Worm (Caenorhabditis elegans) whole organism, late embryonic: ENCODE results near the gene zipt-13.
A peak's percentile ranks its signal among the peaks of the same experiment; 100 is the strongest.

Experiments used
- T23F11.4 ChIP-seq: fragments of 200-800 bp; sonication (Bioruptor generic); optimal IDR thresholded peaks from 2 replicates; lab custom pipeline; 2018; ENCODE audit warnings: mild to moderate bottlenecking, missing genetic modification characterization, missing compliant biosample characterization
- Y22D7AL.16 ChIP-seq: sonication (generic microtip); optimal IDR thresholded peaks from 2 replicates; lab custom pipeline; 2016; ENCODE audit warnings: missing genetic modification characterization, missing compliant biosample characterization
- ahr-1 ChIP-seq: sonication (generic microtip); optimal IDR thresholded peaks from 2 replicates; lab custom pipeline; 2016; ENCODE audit warnings: missing genetic modification characterization, missing compliant biosample characterization
- ceh-14 ChIP-seq: sonication (generic microtip); optimal IDR thresholded peaks from 2 replicates; lab custom pipeline; 2016; ENCODE audit warnings: missing genotype, missing genetic modification characterization, missing compliant biosample characterization
- ceh-34 ChIP-seq: sonication (generic microtip); optimal IDR thresholded peaks from 2 replicates; lab custom pipeline; 2016; ENCODE audit warnings: mild to moderate bottlenecking, missing genetic modification characterization, missing compliant biosample characterization
- ceh-45 ChIP-seq: fragments of 200-800 bp; sonication (Bioruptor generic); IDR thresholded peaks from 2 replicates; pipeline ENCODE4 v1.3.6; 2022; ENCODE audit warnings: missing genetic modification reagents, missing genetic modification characterization, missing compliant biosample characterization
- ceh-9 ChIP-seq: sonication (generic microtip); optimal IDR thresholded peaks from 2 replicates; lab custom pipeline; 2016; ENCODE audit warnings: mild to moderate bottlenecking, missing genetic modification characterization, inconsistent platforms, missing compliant biosample characterization
- dmd-4 ChIP-seq: sonication (generic microtip); optimal IDR thresholded peaks from 2 replicates; lab custom pipeline; 2016; ENCODE audit warnings: borderline replicate concordance, missing genetic modification characterization, missing compliant biosample characterization
- dve-1 ChIP-seq: sonication (generic microtip); optimal IDR thresholded peaks from 2 replicates; lab custom pipeline; 2017; ENCODE audit warnings: antibody characterized with exemption, mild to moderate bottlenecking, missing genetic modification characterization, missing compliant biosample characterization
- elt-4 ChIP-seq: sonication (generic microtip); optimal IDR thresholded peaks from 2 replicates; lab custom pipeline; 2016; ENCODE audit warnings: missing genetic modification characterization, missing compliant biosample characterization
- ets-4 ChIP-seq: sonication (generic microtip); optimal IDR thresholded peaks from 2 replicates; lab custom pipeline; 2016; ENCODE audit warnings: missing genetic modification characterization, missing compliant biosample characterization
- fax-1 ChIP-seq: sonication (generic microtip); optimal IDR thresholded peaks from 2 replicates; lab custom pipeline; 2016; ENCODE audit warnings: missing genotype, missing genetic modification characterization, missing compliant biosample characterization
- hlh-13 ChIP-seq: fragments of 200-800 bp; sonication (Bioruptor generic); optimal IDR thresholded peaks from 2 replicates; lab custom pipeline; 2018; ENCODE audit warnings: mild to moderate bottlenecking, missing genetic modification characterization, missing compliant biosample characterization
- hlh-15 ChIP-seq: sonication (generic microtip); optimal IDR thresholded peaks from 2 replicates; lab custom pipeline; 2016; ENCODE audit warnings: missing genetic modification characterization, missing compliant biosample characterization
- hlh-30 ChIP-seq: sonication (generic microtip); optimal IDR thresholded peaks from 2 replicates; lab custom pipeline; 2017; ENCODE audit warnings: antibody characterized with exemption, missing genetic modification characterization, missing compliant biosample characterization; ENCODE audit not compliant: insufficient read depth
- hlh-8 ChIP-seq: sonication (generic microtip); optimal IDR thresholded peaks from 2 replicates; lab custom pipeline; 2016; ENCODE audit warnings: missing genotype, missing genetic modification characterization, missing compliant biosample characterization
- lin-11 ChIP-seq: fragments of 200-800 bp; sonication (Bioruptor generic); optimal IDR thresholded peaks from 2 replicates; lab custom pipeline; 2018; ENCODE audit warnings: mild to moderate bottlenecking, missing genetic modification characterization, missing compliant biosample characterization
- mec-3 ChIP-seq: sonication (generic microtip); optimal IDR thresholded peaks from 2 replicates; lab custom pipeline; 2016; ENCODE audit warnings: borderline replicate concordance, missing genetic modification characterization, missing compliant biosample characterization
- nhr-232 ChIP-seq: sonication (generic microtip); optimal IDR thresholded peaks from 2 replicates; lab custom pipeline; 2016; ENCODE audit warnings: missing genetic modification characterization, missing compliant biosample characterization
- npax-4 ChIP-seq: sonication (generic microtip); optimal IDR thresholded peaks from 2 replicates; lab custom pipeline; 2016; ENCODE audit warnings: missing genetic modification characterization, missing compliant biosample characterization
- pag-3 ChIP-seq: sonication (generic microtip); optimal IDR thresholded peaks from 2 replicates; lab custom pipeline; 2016; ENCODE audit warnings: missing compliant biosample characterization, missing genetic modification characterization, borderline replicate concordance
- pat-9 ChIP-seq: fragments of 200-800 bp; sonication (Bioruptor generic); optimal IDR thresholded peaks from 2 replicates; lab custom pipeline; 2018; ENCODE audit warnings: mild to moderate bottlenecking, missing genetic modification characterization, moderate library complexity, missing compliant biosample characterization
- pax-1 ChIP-seq: fragments of 150-350 bp; optimal IDR thresholded peaks from 2 replicates; lab custom pipeline; 2014; ENCODE audit warnings: missing biosample characterization, missing genetic modification characterization
- pha-2 ChIP-seq: sonication (generic microtip); optimal IDR thresholded peaks from 2 replicates; lab custom pipeline; 2017; ENCODE audit warnings: mild to moderate bottlenecking, missing genetic modification characterization, missing compliant biosample characterization
- pqm-1 ChIP-seq: sonication (generic microtip); optimal IDR thresholded peaks from 2 replicates; lab custom pipeline; 2016; ENCODE audit warnings: missing genetic modification characterization, missing compliant biosample characterization
- pros-1 ChIP-seq: fragments of 150-350 bp; optimal IDR thresholded peaks from 2 replicates; lab custom pipeline; 2014; ENCODE audit warnings: missing biosample characterization, missing genetic modification reagents, missing genetic modification characterization
- rnt-1 ChIP-seq: sonication (generic microtip); optimal IDR thresholded peaks from 2 replicates; lab custom pipeline; 2016; ENCODE audit warnings: missing genetic modification characterization, missing compliant biosample characterization
- sox-4 ChIP-seq: sonication (generic microtip); optimal IDR thresholded peaks from 2 replicates; lab custom pipeline; 2017; ENCODE audit warnings: mild to moderate bottlenecking, missing genetic modification characterization, inconsistent platforms, missing compliant biosample characterization
- syd-9 ChIP-seq: sonication (generic microtip); optimal IDR thresholded peaks from 2 replicates; lab custom pipeline; 2016; ENCODE audit warnings: mild to moderate bottlenecking, missing genetic modification characterization, moderate library complexity, missing compliant biosample characterization
- tbx-2 ChIP-seq: sonication (generic microtip); optimal IDR thresholded peaks from 2 replicates; lab custom pipeline; 2016; ENCODE audit warnings: missing genetic modification characterization, missing compliant biosample characterization
- ttx-3 ChIP-seq: sonication (generic microtip); optimal IDR thresholded peaks from 2 replicates; lab custom pipeline; 2016; ENCODE audit warnings: missing genetic modification reagents, missing genetic modification characterization, missing compliant biosample characterization
- unc-3 ChIP-seq, 2 experiments: fragments of 200-800 bp in 1 of 2; sonication (Bioruptor generic) in 1 of 2; sonication (generic microtip) in 1 of 2; conservative IDR thresholded peaks in 1 of 2; optimal IDR thresholded peaks in 1 of 2; 2 replicates each; pipeline versions ENCODE4 v1.3.6 to Lab custom; 2016 to 2022; ENCODE audit warnings: missing compliant biosample characterization in 2 of 2, missing genetic modification characterization in 2 of 2, missing genetic modification reagents in 1 of 2
- unc-55 ChIP-seq: sonication (generic microtip); optimal IDR thresholded peaks from 2 replicates; lab custom pipeline; 2017; ENCODE audit warnings: missing biosample characterization, missing genetic modification reagents, missing genetic modification characterization
- zip-5 ChIP-seq: sonication (generic microtip); optimal IDR thresholded peaks from 2 replicates; lab custom pipeline; 2016; ENCODE audit warnings: missing genetic modification characterization, missing compliant biosample characterization
- ztf-16 ChIP-seq: sonication (generic microtip); optimal IDR thresholded peaks from 2 replicates; lab custom pipeline; 2017; ENCODE audit warnings: missing genetic modification characterization, missing compliant biosample characterization

The zipt-13 gene

ce11 chrX:10273392-10273791, 36.6 kb upstream of the zipt-13 start, which contains the start of gene F41E7.2:
TSS of gene F41E7.2 (plus strand) at chrX:10273692.
- TF ChIP-seq ceh-45 (no peak), pqm-1 (tag; lab: Kevin White, UChicago) (no peak)

ce11 chrX:10262299-10262698, 25.6 kb upstream of the zipt-13 start:
- TF ChIP-seq ahr-1 (tag; lab: Kevin White, UChicago), result no peak
- TF ChIP-seq lin-11, result no peak
- TF ChIP-seq zip-5, result no peak
- no peak for TF ChIP-seq pag-3 (tag; lab: Kevin White, UChicago)
- TF ChIP-seq fax-1 (tag; lab: Kevin White, UChicago), result no peak
- no peak for TF ChIP-seq hlh-13 (GFP tag; lab: Kevin White, UChicago)
- TF ChIP-seq hlh-8 (tag; lab: Kevin White, UChicago), result no peak
- TF ChIP-seq elt-4 (tag; lab: Kevin White, UChicago), result no peak
- TF ChIP-seq rnt-1 (tag; lab: Kevin White, UChicago), result no peak
- no peak for TF ChIP-seq pha-2

- TF ChIP-seq ceh-14 (tag; lab: Kevin White, UChicago), result no peak
- TF ChIP-seq unc-55 (GFP tag; lab: Kevin White, UChicago), result no peak
- TF ChIP-seq Y22D7AL.16 (tag; lab: Kevin White, UChicago), result no peak
- no peak for TF ChIP-seq pat-9
- TF ChIP-seq tbx-2 (tag; lab: Kevin White, UChicago), result no peak
- TF ChIP-seq pros-1, result no peak
- no peak for TF ChIP-seq dmd-4 (tag; lab: Kevin White, UChicago)
- no peak for TF ChIP-seq nhr-232 (tag; lab: Kevin White, UChicago)
- no peak for TF ChIP-seq pax-1 (tag; lab: Kevin White, UChicago)
- no peak for TF ChIP-seq T23F11.4 (GFP tag; lab: Kevin White, UChicago)
- TF ChIP-seq mec-3 (tag; lab: Kevin White, UChicago), result no peak
- TF ChIP-seq pha-2, result no peak
- TF ChIP-seq ceh-9 (tag; lab: Kevin White, UChicago), result no peak
- TF ChIP-seq ceh-34, result no peak
- no peak for TF ChIP-seq sox-4 (tag; lab: Kevin White, UChicago)
These were observed 23.3 kb upstream of the zipt-13 start, which contains the start of gene C32A9.1 for ce11 chrX:10260035-10260434. TSS of gene C32A9.1 (minus strand) at chrX:10260135.

- TF ChIP-seq hlh-30 (tag; lab: Kevin White, UChicago) (peak; percentile 2), syd-9 (no peak)
These were observed 17.3 kb upstream of the zipt-13 start for ce11 chrX:10254068-10254467.

- TF ChIP-seq hlh-15 (tag; lab: Kevin White, UChicago) (no peak), ztf-16 (no peak), npax-4 (tag; lab: Kevin White, UChicago) (no peak), hlh-8 (tag; lab: Kevin White, UChicago) (no peak), ets-4 (tag; lab: Kevin White, UChicago) (no peak), unc-3 (GFP tag; conservative IDR thresholded peaks at IDR 0.05; lab: Robert Waterston, UW) (no peak), unc-3 (tag; optimal IDR thresholded peaks at IDR 0.05; lab: Kevin White, UChicago) (no peak), dve-1 (tag; lab: Kevin White, UChicago) (no peak), mec-3 (tag; lab: Kevin White, UChicago) (no peak), pat-9 (no peak), ttx-3 (no peak)
These were observed 16.0 kb upstream of the zipt-13 start, which contains the start of gene C14H10.2 for ce11 chrX:10252781-10253180. TSS of gene C14H10.2 (minus strand) at chrX:10252881.
